Worm (Caenorhabditis elegans): ENCODE data around the gene add-2.
"Not testable (repeated sequence)": the region's sequence is repeated elsewhere in the genome, so short reads cannot be mapped to it uniquely, and the experiment has no call there.

The add-2 gene

ce11 chrV:12024273-12024672 is 11.1 kb upstream of the add-2 start:
- no peak for TF ChIP-seq unc-62 (GFP tag; optimal IDR thresholded peaks at IDR 0.05)

- TF ChIP-seq unc-62 (GFP tag; optimal IDR thresholded peaks at IDR 0.05) = no peak
These were observed 7.7 kb upstream of the add-2 start for ce11 chrV:12020940-12021339.

- TF ChIP-seq unc-62 (GFP tag; optimal IDR thresholded peaks at IDR 0.05) = not testable (repeated sequence)
These were observed 6.8 kb upstream of the add-2 start, which contains the start of gene F10C2.3 for ce11 chrV:12020026-12020425. TSS of gene F10C2.3 (plus strand) at chrV:12020326.

ce11 chrV:12011686-12012085 is 1.5 kb downstream of the add-2 start:
- no peak for TF ChIP-seq unc-62 (GFP tag; optimal IDR thresholded peaks at IDR 0.05)

- TF ChIP-seq unc-62 (GFP tag; optimal IDR thresholded peaks at IDR 0.05) = no peak
These were observed 6.7 kb downstream of the add-2 start, which contains the start of gene F57F5.3 for ce11 chrV:12006495-12006894. TSS of gene F57F5.3 (minus strand) at chrV:12006595.

- TF ChIP-seq unc-62 (GFP tag; optimal IDR thresholded peaks at IDR 0.05) = no peak
These were observed 8.7 kb downstream of the add-2 start for ce11 chrV:12004501-12004940.

- TF ChIP-seq unc-62 (GFP tag; optimal IDR thresholded peaks at IDR 0.05) = no peak
These were observed 10.2 kb downstream of the add-2 start, which contains the start of gene cpr-9 for ce11 chrV:12002866-12003485. TSS of gene cpr-9 (plus strand) at chrV:12003053.

ce11 chrV:12001747-12002456 is 11.3 kb downstream of the add-2 start, which contains the start of gene gcy-33:
TSS of gene gcy-33 (minus strand) at chrV:12001797.
- no peak for TF ChIP-seq unc-62 (GFP tag; optimal IDR thresholded peaks at IDR 0.05)

ce11 chrV:11997403-11997802 is 15.8 kb downstream of the add-2 start:
- no peak for TF ChIP-seq unc-62 (GFP tag; optimal IDR thresholded peaks at IDR 0.05)

ce11 chrV:11995862-11996261 is 17.3 kb downstream of the add-2 start, which contains the start of gene C52E4.12:
TSS of gene C52E4.12 (plus strand) at chrV:11996162.
- no peak for TF ChIP-seq unc-62 (GFP tag; optimal IDR thresholded peaks at IDR 0.05)

- no peak for TF ChIP-seq unc-62 (GFP tag; optimal IDR thresholded peaks at IDR 0.05)
These were observed 19.4 kb downstream of the add-2 start, which contains the start of the genes cyl-1 and C52E4.7 for ce11 chrV:11993706-11994345. TSS of gene cyl-1 (minus strand) at chrV:11993723. TSS of gene C52E4.7 (plus strand) at chrV:11994295.

ce11 chrV:11990511-11991127 is 22.6 kb downstream of the add-2 start:
- TF ChIP-seq unc-62 (GFP tag; optimal IDR thresholded peaks at IDR 0.05) = no peak

- no peak for TF ChIP-seq unc-62 (GFP tag; optimal IDR thresholded peaks at IDR 0.05)
These were observed 23.3 kb downstream of the add-2 start for ce11 chrV:11989861-11990260.

ce11 chrV:11986078-11986869 is 26.9 kb downstream of the add-2 start:
- TF ChIP-seq unc-62 (GFP tag; optimal IDR thresholded peaks at IDR 0.05) = no peak

- no peak for TF ChIP-seq unc-62 (GFP tag; optimal IDR thresholded peaks at IDR 0.05)
These were observed 27.8 kb downstream of the add-2 start, which contains the start of gene mans-2 for ce11 chrV:11985384-11985783. TSS of gene mans-2 (minus strand) at chrV:11985484.

Measured in whole organism, dauer.